Fruit fly (Drosophila melanogaster): Measurements from ENCODE around the gene Taf10b.

Taf10b gene

DNA sequence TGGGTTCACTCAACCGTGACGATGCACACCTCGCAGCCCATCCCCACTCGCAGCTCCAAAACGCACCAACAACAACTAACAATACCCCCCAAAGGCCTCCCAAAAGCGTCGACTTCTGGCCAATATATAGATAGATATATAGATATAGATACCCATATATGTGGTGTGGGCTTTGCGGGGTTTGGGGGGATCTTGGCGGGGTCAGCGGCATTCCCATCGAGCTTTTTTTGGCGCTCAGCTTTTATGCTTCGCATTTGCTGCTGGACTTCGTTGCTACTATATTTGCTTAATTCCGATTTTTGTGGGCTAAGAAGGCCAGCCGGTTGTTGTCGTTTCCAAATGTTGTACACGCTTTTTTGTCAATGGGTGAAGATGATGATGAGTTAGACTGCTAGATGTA, 40.3 kb downstream of the Taf10b start (continued):
- TF ChIP-seq sr (GFP tag; IDR thresholded peaks at IDR 0.05): 0 out of 3 replicates have a peak, but pooled peaks have one; percentile 3
- TF ChIP-seq mirr (GFP tag; optimal IDR thresholded peaks at IDR 0.05): peak; percentile 38
- TF ChIP-seq corto (GFP tag; optimal IDR thresholded peaks at IDR 0.05): no peak
- TF ChIP-seq B-H1 (GFP tag; IDR thresholded peaks at IDR 0.05): no peak
- TF ChIP-seq CG2120 (GFP tag; optimal IDR thresholded peaks at IDR 0.05): no peak
- peak; percentile 78; the same call in 3 of the 4 replicates for TF ChIP-seq chinmo (GFP tag; IDR thresholded peaks at IDR 0.05; ENCODE audit: partially characterized antibody)
- TF ChIP-seq CG8290 (GFP tag; optimal IDR thresholded peaks at IDR 0.05): no peak
- TF ChIP-seq CG8290 (tag; optimal IDR thresholded peaks at IDR 0.05): peak in 1 of 2 experiments; percentile 2
- TF ChIP-seq CG32532 (GFP tag; IDR thresholded peaks at IDR 0.05): no peak
- peak; percentile 69 for TF ChIP-seq crol (GFP tag; IDR thresholded peaks at IDR 0.05)
- no peak for TF ChIP-seq zfh1 (GFP tag; IDR thresholded peaks at IDR 0.05)
- TF ChIP-seq NFAT (GFP tag; IDR thresholded peaks at IDR 0.05): 0 out of 2 replicates have a peak, but pooled peaks have one; percentile 4
- TF ChIP-seq CG31224 (GFP tag; IDR thresholded peaks at IDR 0.05): peak; percentile 51
- TF ChIP-seq CG7963 (GFP tag; IDR thresholded peaks at IDR 0.05; ENCODE audit: partially characterized antibody): 0 out of 3 replicates have a peak, but pooled peaks have one; percentile 10
- 0 out of 2 replicates have a peak, but pooled peaks have one; percentile 21 for TF ChIP-seq CG3847 (GFP tag; IDR thresholded peaks at IDR 0.05)
- no peak for TF ChIP-seq scrt (GFP tag; optimal IDR thresholded peaks at IDR 0.05)
- TF ChIP-seq CG7786 (GFP tag; optimal IDR thresholded peaks at IDR 0.05): no peak
- peak; percentile 47; the same call in 1 of the 2 replicates for TF ChIP-seq Rfx (GFP tag; IDR thresholded peaks at IDR 0.05)
- TF ChIP-seq Dbx (GFP tag; IDR thresholded peaks at IDR 0.05): 0 out of 3 replicates have a peak, but pooled peaks have one; percentile 6
- TF ChIP-seq CG13894 (tag; optimal IDR thresholded peaks at IDR 0.05): peak; percentile 97
- TF ChIP-seq lola (GFP tag; optimal IDR thresholded peaks at IDR 0.05): no peak
- TF ChIP-seq sug (tag; optimal IDR thresholded peaks at IDR 0.05): peak; percentile 26
- TF ChIP-seq row (GFP tag; IDR thresholded peaks at IDR 0.05): 0 out of 3 replicates have a peak, but pooled peaks have one; percentile 7
- TF ChIP-seq ci (GFP tag; IDR thresholded peaks at IDR 0.05): 0 out of 3 replicates have a peak, but pooled peaks have one; percentile 33
- TF ChIP-seq Oli (tag; optimal IDR thresholded peaks at IDR 0.05): no peak

DNA sequence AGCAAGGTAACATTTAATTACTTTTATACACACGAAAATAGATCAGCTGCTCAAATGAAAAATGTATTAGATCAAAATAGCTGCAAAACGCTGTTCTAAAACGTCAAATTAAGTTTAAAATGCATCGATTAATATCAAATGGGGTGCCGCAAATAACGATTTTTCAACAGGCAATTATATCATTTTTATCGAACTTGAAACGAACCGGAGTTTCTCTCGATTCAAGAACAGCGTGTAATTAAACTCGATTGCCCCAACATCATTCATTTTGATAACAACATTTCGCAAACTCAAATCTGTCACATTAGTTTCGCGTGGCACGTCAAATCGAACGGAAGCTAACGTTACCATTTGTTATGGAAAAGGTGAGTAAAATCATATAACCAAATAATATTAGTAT, 42.3 kb downstream of the Taf10b start, which contains the start of gene CG31689:
Gene CG31689, plus strand, starts transcription at position 301 of the 400 bp plus-strand sequence.
- TF ChIP-seq B-H1 (GFP tag; IDR thresholded peaks at IDR 0.05) (no peak), Sry-β (GFP tag; optimal IDR thresholded peaks at IDR 0.05) (no peak), Oaz (GFP tag; IDR thresholded peaks at IDR 0.05) (no peak), usp (GFP tag; optimal IDR thresholded peaks at IDR 0.05) (no peak), Meics (GFP tag; optimal IDR thresholded peaks at IDR 0.05) (no peak), emc (GFP tag; optimal IDR thresholded peaks at IDR 0.05) (no peak), trem (tag; optimal IDR thresholded peaks at IDR 0.05) (no peak), Ravus (GFP tag; IDR thresholded peaks at IDR 0.05) (no peak), Taf1 (GFP tag; IDR thresholded peaks at IDR 0.05) (no peak), da (GFP tag; optimal IDR thresholded peaks at IDR 0.05) (no peak), esg (GFP tag; conservative IDR thresholded peaks at IDR 0.05) (no peak), CG6765 (GFP tag; optimal IDR thresholded peaks at IDR 0.05) (no peak), stc (GFP tag; IDR thresholded peaks at IDR 0.05) (no peak), CG17385 (GFP tag; optimal IDR thresholded peaks at IDR 0.05) (no peak), sima (GFP tag; optimal IDR thresholded peaks at IDR 0.05) (no peak), Dek (tag; optimal IDR thresholded peaks at IDR 0.05) (no peak), her (GFP tag; optimal IDR thresholded peaks at IDR 0.05) (no peak)

Data from whole organism, embryonic.